Fruit fly (Drosophila melanogaster) whole organism, prepupa: Measurements from ENCODE around the gene CG10338.

Experiments
- Blimp-1 ChIP-seq: fragments of 200-800 bp; sonication (Bioruptor generic); optimal IDR thresholded peaks from 3 replicates; lab custom pipeline; 2017; ENCODE audit warnings: missing biosample characterization, missing genetic modification characterization, mild to moderate bottlenecking, moderate library complexity, missing genetic modification reagents
- CG11902 ChIP-seq: fragments of 200-800 bp; sonication (Bioruptor generic); optimal IDR thresholded peaks from 3 replicates; lab custom pipeline; 2016; ENCODE audit warnings: missing biosample characterization, missing genetic modification characterization
- CG15336 ChIP-seq: fragments of 200-800 bp; sonication (Bioruptor generic); IDR thresholded peaks from 2 replicates; pipeline ENCODE4 v1.3.6; 2022; ENCODE audit warnings: missing biosample characterization, missing genetic modification characterization
- CG1621 ChIP-seq: fragments of 200-800 bp; sonication (Bioruptor generic); optimal IDR thresholded peaks from 3 replicates; lab custom pipeline; 2018; ENCODE audit warnings: missing biosample characterization, mild to moderate bottlenecking, missing genetic modification characterization
- CG3032 ChIP-seq: fragments of 200-800 bp; optimal IDR thresholded peaks from 2 replicates; lab custom pipeline; 2019; ENCODE audit warnings: missing biosample characterization, mild to moderate bottlenecking, missing genetic modification characterization, moderate library complexity
- CG31627 ChIP-seq: fragments of 200-800 bp; sonication (Bioruptor generic); optimal IDR thresholded peaks from 3 replicates; lab custom pipeline; 2016; ENCODE audit warnings: missing biosample characterization, missing genetic modification characterization
- CG32006 ChIP-seq: fragments of 200-800 bp; sonication (Bioruptor generic); optimal IDR thresholded peaks from 3 replicates; lab custom pipeline; 2017; ENCODE audit warnings: missing biosample characterization, mild to moderate bottlenecking, missing genetic modification characterization
- CG3919 ChIP-seq: fragments of 200-800 bp; sonication (Bioruptor generic); optimal IDR thresholded peaks from 3 replicates; lab custom pipeline; 2016; ENCODE audit warnings: missing biosample characterization, missing genetic modification characterization
- CG4318 ChIP-seq: fragments of 200-800 bp; sonication (Bioruptor generic); optimal IDR thresholded peaks from 3 replicates; lab custom pipeline; 2017; ENCODE audit warnings: missing biosample characterization, mild to moderate bottlenecking, missing genetic modification characterization
- CG6163 ChIP-seq: fragments of 200-800 bp; sonication (Bioruptor generic); IDR thresholded peaks from 3 replicates; pipeline ENCODE4 v1.3.6; 2022; ENCODE audit warnings: missing biosample characterization, missing genetic modification characterization
- CG6792 ChIP-seq: fragments of 200-800 bp; sonication (Bioruptor generic); optimal IDR thresholded peaks from 3 replicates; lab custom pipeline; 2016; ENCODE audit warnings: missing biosample characterization, missing genetic modification characterization
- CG6854 ChIP-seq: fragments of 200-800 bp; sonication (Bioruptor generic); optimal IDR thresholded peaks from 2 replicates; lab custom pipeline; 2017; ENCODE audit warnings: missing biosample characterization, mild to moderate bottlenecking, missing genetic modification characterization
- CG7368 ChIP-seq: fragments of 200-800 bp; sonication (Bioruptor generic); optimal IDR thresholded peaks from 3 replicates; lab custom pipeline; 2016; ENCODE audit warnings: missing biosample characterization, missing genetic modification characterization
- CG8119 ChIP-seq: fragments of 200-800 bp; sonication (Bioruptor generic); IDR thresholded peaks from 3 replicates; pipeline ENCODE4 v1.3.6; 2022; ENCODE audit warnings: missing biosample characterization, missing genetic modification characterization
- CG8319 ChIP-seq: fragments of 200-800 bp; sonication (Bioruptor generic); optimal IDR thresholded peaks from 3 replicates; lab custom pipeline; 2016; ENCODE audit warnings: missing biosample characterization, missing genetic modification characterization
- CG8632 ChIP-seq: fragments of 200-800 bp; sonication (Bioruptor generic); optimal IDR thresholded peaks from 3 replicates; lab custom pipeline; 2016; ENCODE audit warnings: missing biosample characterization, missing genetic modification characterization
- CG9139 ChIP-seq: fragments of 200-800 bp; sonication (Bioruptor generic); optimal IDR thresholded peaks from 3 replicates; lab custom pipeline; 2017; ENCODE audit warnings: missing biosample characterization, mild to moderate bottlenecking, missing genetic modification characterization
- Eip75B ChIP-seq: fragments of 200-800 bp; sonication (Bioruptor generic); optimal IDR thresholded peaks from 3 replicates; lab custom pipeline; 2016; ENCODE audit warnings: missing biosample characterization, missing genetic modification characterization
- Eip78C ChIP-seq: fragments of 200-800 bp; sonication (Bioruptor generic); peaks from one replicate; lab custom pipeline; 2016; ENCODE audit warnings: missing biosample characterization, missing genetic modification characterization
- Eip93F ChIP-seq: fragments of 200-800 bp; sonication (Bioruptor generic); optimal IDR thresholded peaks from 2 replicates; lab custom pipeline; 2016; ENCODE audit warnings: missing biosample characterization, mild to moderate bottlenecking, missing genetic modification characterization
- Ets21C ChIP-seq: fragments of 200-800 bp; sonication (Bioruptor generic); optimal IDR thresholded peaks from 3 replicates; lab custom pipeline; 2016; ENCODE audit warnings: missing biosample characterization, missing genetic modification characterization
- Ets96B ChIP-seq: fragments of 200-800 bp; optimal IDR thresholded peaks from 2 replicates; lab custom pipeline; 2019; ENCODE audit warnings: missing biosample characterization, mild to moderate bottlenecking, missing genetic modification characterization, moderate library complexity
- Gug ChIP-seq: fragments of 200-800 bp; sonication (Bioruptor generic); IDR thresholded peaks from 2 replicates; pipeline ENCODE4 v1.3.6; 2022; ENCODE audit warnings: missing biosample characterization, missing genetic modification characterization
- Hr38 ChIP-seq: sonication (Bioruptor generic); optimal IDR thresholded peaks from 2 replicates; lab custom pipeline; 2016; ENCODE audit warnings: missing biosample characterization, missing genetic modification characterization
- Lpt ChIP-seq: fragments of 200-800 bp; sonication (Bioruptor generic); optimal IDR thresholded peaks from 3 replicates; lab custom pipeline; 2016; ENCODE audit warnings: missing biosample characterization, missing genetic modification characterization
- Met ChIP-seq: fragments of 200-800 bp; sonication (Bioruptor generic); optimal IDR thresholded peaks from 3 replicates; lab custom pipeline; 2016; ENCODE audit warnings: missing biosample characterization, missing genetic modification characterization
- OdsH ChIP-seq: fragments of 200-800 bp; sonication (Bioruptor generic); optimal IDR thresholded peaks from 3 replicates; lab custom pipeline; 2016; ENCODE audit warnings: missing biosample characterization, missing genetic modification characterization
- achi ChIP-seq: fragments of 200-800 bp; sonication (Bioruptor generic); optimal IDR thresholded peaks from 3 replicates; lab custom pipeline; 2016; ENCODE audit warnings: missing biosample characterization, missing genetic modification characterization
- dsx ChIP-seq: fragments of 200-800 bp; optimal IDR thresholded peaks from 3 replicates; lab custom pipeline; 2019; ENCODE audit warnings: missing biosample characterization, mild to moderate bottlenecking, missing genetic modification characterization, moderate library complexity; ENCODE audit not compliant: poor library complexity, severe bottlenecking
- eg ChIP-seq: fragments of 200-800 bp; sonication (Bioruptor generic); IDR thresholded peaks from 3 replicates; pipeline ENCODE4 v1.3.6; 2022; ENCODE audit warnings: missing biosample characterization, missing genetic modification characterization
- fd59A ChIP-seq: fragments of 200-800 bp; sonication (Bioruptor generic); optimal IDR thresholded peaks from 2 replicates; lab custom pipeline; 2017; ENCODE audit warnings: missing biosample characterization, mild to moderate bottlenecking, missing genetic modification characterization, missing genetic modification reagents
- fd85E ChIP-seq: fragments of 200-800 bp; sonication (Bioruptor generic); optimal IDR thresholded peaks from 3 replicates; lab custom pipeline; 2016; ENCODE audit warnings: missing biosample characterization, missing genetic modification characterization
- fkh ChIP-seq: fragments of 200-800 bp; sonication (Bioruptor generic); optimal IDR thresholded peaks from 3 replicates; lab custom pipeline; 2017; ENCODE audit warnings: missing biosample characterization, mild to moderate bottlenecking, missing genetic modification characterization, moderate library complexity
- net ChIP-seq: fragments of 200-800 bp; sonication (Bioruptor generic); optimal IDR thresholded peaks from 3 replicates; lab custom pipeline; 2016; ENCODE audit warnings: missing biosample characterization, missing genetic modification characterization
- pdm3 ChIP-seq: fragments of 200-800 bp; sonication (Bioruptor generic); optimal IDR thresholded peaks from 3 replicates; lab custom pipeline; 2016; ENCODE audit warnings: missing biosample characterization, missing genetic modification characterization
- salr ChIP-seq, 2 experiments: fragments of 200-800 bp; sonication (Bioruptor generic); optimal IDR thresholded peaks; 3 replicates each; lab custom pipeline; 2016 to 2018; ENCODE audit warnings: missing biosample characterization in 2 of 2, missing genetic modification characterization in 2 of 2, mild to moderate bottlenecking in 1 of 2
- spab ChIP-seq: fragments of 200-800 bp; sonication (Bioruptor generic); optimal IDR thresholded peaks from 2 replicates; lab custom pipeline; 2017; ENCODE audit warnings: missing biosample characterization, mild to moderate bottlenecking, missing genetic modification characterization, missing genetic modification reagents
- ss ChIP-seq, 2 experiments: fragments of 200-800 bp; sonication (Bioruptor generic); optimal IDR thresholded peaks; 2 replicates in 1 of 2; 3 replicates in 1 of 2; lab custom pipeline; 2017 to 2018; ENCODE audit warnings: mild to moderate bottlenecking in 2 of 2, missing biosample characterization in 2 of 2, missing genetic modification characterization in 2 of 2, moderate library complexity in 1 of 2
- svp ChIP-seq: fragments of 200-800 bp; sonication (Bioruptor generic); peaks from one replicate; lab custom pipeline; 2016; ENCODE audit warnings: missing biosample characterization, missing genetic modification characterization
- topi ChIP-seq: fragments of 200-800 bp; sonication (Bioruptor generic); optimal IDR thresholded peaks from 3 replicates; lab custom pipeline; 2016; ENCODE audit warnings: missing biosample characterization, missing genetic modification characterization
- vri ChIP-seq: fragments of 200-800 bp; sonication (Bioruptor generic); optimal IDR thresholded peaks from 3 replicates; lab custom pipeline; 2016; ENCODE audit warnings: missing biosample characterization, mild to moderate bottlenecking, missing genetic modification characterization

Gene CG10338

dm6 chr2L:18708239-18708891 lies 12.9 kb downstream of the CG10338 start, which contains the start of the genes Faf2 and Grip71 (continued):
- TF ChIP-seq Eip75B (GFP tag; lab: Kevin White, UChicago) (peak; percentile 80), Eip93F (peak; percentile 82), pdm3 (GFP tag; lab: Kevin White, UChicago) (peak; percentile 89), fd85E (GFP tag; lab: Kevin White, UChicago) (no peak), fkh (GFP tag; lab: Kevin White, UChicago) (peak; percentile 54), CG15336 (GFP tag; lab: Robert Waterston, UW) (peak; percentile 61; the same call in 1 of the 2 replicates), ss (GFP tag; optimal IDR thresholded peaks at IDR 0.05; lab: Kevin White, UChicago) (peak; percentile 56 to 74), Hr38 (peak; percentile 37), Ets96B (tag; lab: Kevin White, UChicago) (peak; percentile 77), Met (GFP tag; lab: Kevin White, UChicago) (peak; percentile 83), CG6163 (peak; percentile 91)

- no peak for TF ChIP-seq Eip78C (GFP tag; lab: Kevin White, UChicago)
- no peak for TF ChIP-seq CG8632 (GFP tag; lab: Kevin White, UChicago)
- TF ChIP-seq CG6792, result no peak
- TF ChIP-seq svp (GFP tag; lab: Kevin White, UChicago), result no peak
- no peak for TF ChIP-seq dsx (GFP tag; lab: Kevin White, UChicago)
- no peak for TF ChIP-seq fd85E (GFP tag; lab: Kevin White, UChicago)
- TF ChIP-seq OdsH (GFP tag; lab: Kevin White, UChicago), result no peak
- no peak for TF ChIP-seq Ets21C (GFP tag; lab: Kevin White, UChicago)
- no peak for TF ChIP-seq CG6854 (GFP tag; lab: Kevin White, UChicago)
- no peak for TF ChIP-seq CG11902 (GFP tag; lab: Kevin White, UChicago)
- no peak for TF ChIP-seq spab
- no peak for TF ChIP-seq CG3032
- TF ChIP-seq CG8119 (GFP tag; lab: Robert Waterston, UW), result no peak
- TF ChIP-seq CG32006, result no peak
These were observed 18.2 kb downstream of the CG10338 start, which contains the start of gene Irk3 for dm6 chr2L:18713686-18714085. Gene Irk3, minus strand, starts transcription at chr2L:18713748.

DNA sequence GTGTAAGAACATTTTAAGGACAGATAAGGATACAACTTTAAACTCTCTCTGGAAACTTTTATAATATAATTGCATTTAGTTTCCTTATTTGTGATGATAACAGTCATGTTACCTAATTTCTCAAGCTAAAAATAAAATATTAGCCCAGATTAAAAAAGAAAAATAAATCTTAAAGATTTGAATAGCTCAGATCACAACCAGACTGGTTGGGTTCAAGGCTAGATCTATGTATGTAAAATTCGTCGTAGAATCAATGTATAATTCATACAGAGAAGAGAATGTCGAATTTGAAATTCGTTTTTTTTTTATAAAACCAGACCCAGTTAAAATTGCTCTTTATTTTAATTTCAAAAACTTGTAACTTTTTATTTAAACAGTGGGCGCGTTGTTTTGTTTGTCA lies 18.6 kb downstream of the CG10338 start:
- TF ChIP-seq CG6163, result no peak

- TF ChIP-seq pdm3 (GFP tag; lab: Kevin White, UChicago) (peak; percentile 1), dsx (GFP tag; lab: Kevin White, UChicago) (no peak), topi (no peak), CG7368 (GFP tag; lab: Kevin White, UChicago) (no peak), svp (GFP tag; lab: Kevin White, UChicago) (no peak), CG8319 (no peak), CG32006 (no peak), fkh (GFP tag; lab: Kevin White, UChicago) (peak; percentile 84), Blimp-1 (GFP tag; lab: Kevin White, UChicago) (no peak), CG1621 (peak; percentile 8), salr (GFP tag; optimal IDR thresholded peaks at IDR 0.05; lab: Kevin White, UChicago) (no peak), CG11902 (GFP tag; lab: Kevin White, UChicago) (no peak), achi (no peak), spab (no peak), CG9139 (no peak), Ets96B (tag; lab: Kevin White, UChicago) (peak; percentile 50), fd85E (GFP tag; lab: Kevin White, UChicago) (no peak), eg (GFP tag; lab: Robert Waterston, UW) (no peak), vri (GFP tag; lab: Kevin White, UChicago) (no peak), CG6854 (GFP tag; lab: Kevin White, UChicago) (no peak), Lpt (no peak), Gug (GFP tag; lab: Robert Waterston, UW) (no peak), Ets21C (GFP tag; lab: Kevin White, UChicago) (no peak), ss (GFP tag; optimal IDR thresholded peaks at IDR 0.05; lab: Kevin White, UChicago) (peak in 1 of 2 experiments; percentile 44), net (GFP tag; lab: Kevin White, UChicago) (no peak), CG31627 (GFP tag; lab: Kevin White, UChicago) (no peak), CG15336 (GFP tag; lab: Robert Waterston, UW) (peak; percentile 32; the same call in 1 of the 2 replicates), fd59A (GFP tag; lab: Kevin White, UChicago) (peak; percentile 5), CG4318 (GFP tag; lab: Kevin White, UChicago) (no peak), Eip93F (no peak), CG3919 (GFP tag; lab: Kevin White, UChicago) (peak; percentile 46), CG8632 (GFP tag; lab: Kevin White, UChicago) (no peak)
These were observed 22.0 kb downstream of the CG10338 start for dm6 chr2L:18717365-18718011.
